Fruit fly (Drosophila melanogaster): ENCODE measurements around the gene emc.

Gene emc

dm6 chr3L:735948-736347 is 13.3 kb upstream of the emc start (continued):
- TF ChIP-seq CG17186 (GFP tag; optimal IDR thresholded peaks at IDR 0.05) (no peak), Dip3 (GFP tag; optimal IDR thresholded peaks at IDR 0.05) (no peak), wor (GFP tag; IDR thresholded peaks at IDR 0.05) (no peak), CG30431 (GFP tag; optimal IDR thresholded peaks at IDR 0.05) (no peak), lbe (GFP tag; optimal IDR thresholded peaks at IDR 0.05) (no peak), CG6654 (GFP tag; optimal IDR thresholded peaks at IDR 0.05) (no peak), pum (GFP tag; optimal IDR thresholded peaks at IDR 0.05) (no peak), sr (GFP tag; IDR thresholded peaks at IDR 0.05) (no peak), unpg (GFP tag; optimal IDR thresholded peaks at IDR 0.05) (peak; percentile 18), lab (GFP tag; optimal IDR thresholded peaks at IDR 0.05) (no peak), caup (GFP tag; optimal IDR thresholded peaks at IDR 0.05; ENCODE audit: severe bottlenecking) (no peak), CG7963 (GFP tag; IDR thresholded peaks at IDR 0.05; ENCODE audit: partially characterized antibody) (no peak), CG9932 (GFP tag; IDR thresholded peaks at IDR 0.05) (no peak), Dfd (GFP tag; optimal IDR thresholded peaks at IDR 0.05) (no peak), D (optimal IDR thresholded peaks at IDR 0.05) (no peak), D (GFP tag; optimal IDR thresholded peaks at IDR 0.05) (no peak), zen (tag; optimal IDR thresholded peaks at IDR 0.05) (no peak), CG17361 (GFP tag; IDR thresholded peaks at IDR 0.05) (peak; percentile 27; the same call in 1 of the 3 replicates), CG8089 (GFP tag; optimal IDR thresholded peaks at IDR 0.05) (no peak), yki (optimal IDR thresholded peaks at IDR 0.05) (no peak), sisA (GFP tag; IDR thresholded peaks at IDR 0.05) (0 out of 2 replicates have a peak, but pooled peaks have one; percentile 16), CG6813 (GFP tag; optimal IDR thresholded peaks at IDR 0.05) (no peak), CG2678 (tag; optimal IDR thresholded peaks at IDR 0.05) (peak; percentile 20), Hr51 (GFP tag; optimal IDR thresholded peaks at IDR 0.05) (no peak), dmrt11E (tag; optimal IDR thresholded peaks at IDR 0.05) (peak; percentile 51), prd (optimal IDR thresholded peaks at IDR 0.05) (no peak), prd (GFP tag; IDR thresholded peaks at IDR 0.05) (peak; percentile 13; the same call in 1 of the 3 replicates), cas (GFP tag; IDR thresholded peaks at IDR 0.05) (no peak), CG6765 (GFP tag; optimal IDR thresholded peaks at IDR 0.05) (no peak), CG17568 (GFP tag; optimal IDR thresholded peaks at IDR 0.05) (no peak), CG4424 (GFP tag; optimal IDR thresholded peaks at IDR 0.05) (peak; percentile 18), trem (tag; optimal IDR thresholded peaks at IDR 0.05) (no peak), Max (GFP tag; optimal IDR thresholded peaks at IDR 0.05) (no peak), gro (GFP tag; optimal IDR thresholded peaks at IDR 0.05) (no peak), gt (GFP tag; IDR thresholded peaks at IDR 0.05) (no peak), CG1647 (GFP tag; optimal IDR thresholded peaks at IDR 0.05) (no peak), C15 (GFP tag; IDR thresholded peaks at IDR 0.05) (no peak), Hr78 (GFP tag; optimal IDR thresholded peaks at IDR 0.05) (no peak), E2f1 (GFP tag; IDR thresholded peaks at IDR 0.05) (peak; percentile 30; the same call in 1 of the 2 replicates), Oli (tag; optimal IDR thresholded peaks at IDR 0.05) (no peak), sim (GFP tag; IDR thresholded peaks at IDR 0.05) (no peak), CG31388 (GFP tag; optimal IDR thresholded peaks at IDR 0.05) (no peak), CG17612 (GFP tag; IDR thresholded peaks at IDR 0.05) (no peak), CG11085 (GFP tag; IDR thresholded peaks at IDR 0.05) (no peak), phol (tag; optimal IDR thresholded peaks at IDR 0.05) (peak; percentile 16), toy (GFP tag; IDR thresholded peaks at IDR 0.05) (no peak), CG14860 (GFP tag; IDR thresholded peaks at IDR 0.05; ENCODE audit: partially characterized antibody) (no peak), ems (GFP tag; optimal IDR thresholded peaks at IDR 0.05) (no peak), tgo (GFP tag; IDR thresholded peaks at IDR 0.05) (no peak), CG30403 (GFP tag; optimal IDR thresholded peaks at IDR 0.05) (no peak), Doc2 (GFP tag; IDR thresholded peaks at IDR 0.05) (no peak), CoRest (tag; optimal IDR thresholded peaks at IDR 0.05) (peak; percentile 2)
